Worm (Caenorhabditis elegans): ENCODE data around the gene prx-10.

DNA sequence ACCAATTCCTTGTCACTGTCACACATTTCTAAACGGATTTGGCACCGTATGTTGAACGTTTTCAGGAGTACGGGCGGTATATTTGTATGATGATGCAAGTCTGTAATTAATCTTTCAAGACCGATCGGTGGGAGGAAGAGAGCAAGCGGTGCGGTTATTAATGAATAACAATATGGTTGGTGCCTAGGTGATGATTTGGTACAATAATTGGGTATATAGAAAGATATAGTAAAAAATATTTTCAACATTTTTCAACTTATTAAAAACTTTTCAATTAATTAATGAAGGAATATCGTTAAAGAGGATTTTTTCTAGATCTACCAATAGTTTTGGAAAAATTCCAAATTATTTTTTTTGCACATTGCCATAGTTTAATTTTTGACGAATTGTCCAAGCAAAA is 8.3 kb downstream of the prx-10 start, which contains the start of gene cnd-1:
- TF ChIP-seq nhr-12 (tag; optimal IDR thresholded peaks at IDR 0.05), result no peak
- no peak for TF ChIP-seq mdl-1 (tag; optimal IDR thresholded peaks at IDR 0.05)
- no peak for TF ChIP-seq unc-39 (tag; optimal IDR thresholded peaks at IDR 0.05)
- no peak for TF ChIP-seq lin-39 (tag; optimal IDR thresholded peaks at IDR 0.05)
- no peak for TF ChIP-seq nhr-237 (tag; optimal IDR thresholded peaks at IDR 0.05)
- no peak for TF ChIP-seq nhr-11 (tag; optimal IDR thresholded peaks at IDR 0.05)
- TF ChIP-seq unc-55 (GFP tag; optimal IDR thresholded peaks at IDR 0.05), result no peak
- TF ChIP-seq ceh-82 (tag; optimal IDR thresholded peaks at IDR 0.05), result no peak
